Worm (Caenorhabditis elegans): ENCODE data around the gene npr-13.

DNA sequence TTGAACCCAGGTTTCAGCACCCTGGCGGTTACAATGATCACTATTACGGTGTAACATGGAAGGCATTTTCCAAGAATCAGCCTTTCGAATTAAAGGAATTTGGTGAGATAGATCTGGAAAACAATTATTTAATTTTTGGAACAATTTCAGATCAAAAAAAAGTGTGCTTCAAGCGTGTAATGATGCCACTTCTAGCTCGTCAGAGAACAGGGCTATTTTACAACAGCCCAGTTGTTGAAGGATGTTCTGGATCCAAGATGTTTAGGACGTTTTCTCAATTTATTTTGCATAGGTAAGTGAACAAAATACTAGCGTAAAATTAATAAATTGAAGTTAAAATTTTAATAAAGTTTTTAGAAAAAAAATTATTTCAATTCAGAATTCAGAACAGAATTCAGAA, 42.5 kb upstream of the npr-13 start:
- TF ChIP-seq tbx-2 (tag; optimal IDR thresholded peaks at IDR 0.05) (no peak), nhr-11 (tag; optimal IDR thresholded peaks at IDR 0.05) (no peak), elt-2 (tag; optimal IDR thresholded peaks at IDR 0.05) (no peak), ama-1 (optimal IDR thresholded peaks at IDR 0.05) (no peak), hlh-6 (tag; optimal IDR thresholded peaks at IDR 0.05) (no peak), fax-1 (tag; optimal IDR thresholded peaks at IDR 0.05) (no peak), hlh-30 (tag; optimal IDR thresholded peaks at IDR 0.05; ENCODE audit: insufficient read depth) (no peak), ceh-9 (tag; optimal IDR thresholded peaks at IDR 0.05) (no peak), pqm-1 (tag; optimal IDR thresholded peaks at IDR 0.05) (no peak), ceh-6 (GFP tag; optimal IDR thresholded peaks at IDR 0.05) (no peak), F13H6.1 (tag; optimal IDR thresholded peaks at IDR 0.05) (no peak)

All from whole organism, late embryonic.